Worm (Caenorhabditis elegans): ENCODE data around the gene nlp-57.

Gene nlp-57

ce11 chrX:11316750-11317149 lies at the start of gene nlp-57:
TSS of gene nlp-57 (plus strand) at chrX:11317050.
- TF ChIP-seq F10E7.11 (tag; optimal IDR thresholded peaks at IDR 0.05) (no peak), hrde-1 (tag; optimal IDR thresholded peaks at IDR 0.05; ENCODE audit: borderline replicate concordance) (no peak), atf-7 (tag; optimal IDR thresholded peaks at IDR 0.05) (no peak), F37B4.10 (GFP tag; IDR thresholded peaks at IDR 0.05) (no peak), hsf-1 (GFP tag; IDR thresholded peaks at IDR 0.05) (no peak), dpff-1 (tag; optimal IDR thresholded peaks at IDR 0.05) (no peak), mcd-1 (GFP tag; IDR thresholded peaks at IDR 0.05) (no peak), akir-1 (GFP tag; optimal IDR thresholded peaks at IDR 0.05) (no peak), pha-4 (tag; optimal IDR thresholded peaks at IDR 0.05) (no peak), nfya-2 (GFP tag; IDR thresholded peaks at IDR 0.05) (no peak), cebp-2 (GFP tag; IDR thresholded peaks at IDR 0.05) (no peak), madf-8 (GFP tag; conservative IDR thresholded peaks at IDR 0.05) (no peak), hmg-20 (GFP tag; IDR thresholded peaks at IDR 0.05) (no peak)

ce11 chrX:11268970-11269369 lies 47.9 kb upstream of the nlp-57 start, which contains the start of gene C03A3.3:
TSS of gene C03A3.3 (minus strand) at chrX:11269070.
- TF ChIP-seq F52B5.7 (tag; optimal IDR thresholded peaks at IDR 0.05) (no peak), lsl-1 (GFP tag; optimal IDR thresholded peaks at IDR 0.05) (no peak), mcd-1 (GFP tag; IDR thresholded peaks at IDR 0.05) (no peak), nfya-2 (GFP tag; IDR thresholded peaks at IDR 0.05) (no peak)

ce11 chrX:11270882-11271281 lies 46.0 kb upstream of the nlp-57 start, which contains the start of gene ifa-1:
TSS of gene ifa-1 (plus strand) at chrX:11271182.
- TF ChIP-seq ztf-28 (GFP tag; IDR thresholded peaks at IDR 0.05) (no peak), madf-10 (tag; optimal IDR thresholded peaks at IDR 0.05) (no peak), F33H1.4 (GFP tag; IDR thresholded peaks at IDR 0.05) (no peak)

ce11 chrX:11279276-11279675 lies 37.6 kb upstream of the nlp-57 start, which contains the start of gene F38B2.2:
TSS of gene F38B2.2 (minus strand) at chrX:11279376.
- TF ChIP-seq hrde-1 (tag; optimal IDR thresholded peaks at IDR 0.05; ENCODE audit: borderline replicate concordance) (no peak), F22D6.2 (tag; optimal IDR thresholded peaks at IDR 0.05) (no peak), T26A5.8 (tag; optimal IDR thresholded peaks at IDR 0.05) (no peak), C17E4.6 (GFP tag; IDR thresholded peaks at IDR 0.05) (no peak), hmg-1.2 (GFP tag; IDR thresholded peaks at IDR 0.05) (no peak), ccch-3 (GFP tag; optimal IDR thresholded peaks at IDR 0.05) (no peak), F33H1.4 (GFP tag; IDR thresholded peaks at IDR 0.05) (no peak), F10E7.11 (tag; optimal IDR thresholded peaks at IDR 0.05) (no peak), B0261.1 (tag; optimal IDR thresholded peaks at IDR 0.05) (no peak), aptf-3 (GFP tag; IDR thresholded peaks at IDR 0.05) (no peak), aptf-2 (GFP tag; conservative IDR thresholded peaks at IDR 0.05) (no peak), ztf-22 (GFP tag; optimal IDR thresholded peaks at IDR 0.05) (no peak), ztf-25 (GFP tag; IDR thresholded peaks at IDR 0.05) (no peak), egrh-3 (GFP tag; IDR thresholded peaks at IDR 0.05) (no peak), lin-54 (GFP tag; optimal IDR thresholded peaks at IDR 0.05) (no peak), F39B2.1 (GFP tag; IDR thresholded peaks at IDR 0.05) (no peak), hlh-12 (tag; optimal IDR thresholded peaks at IDR 0.05) (no peak), Y56A3A.18 (GFP tag; IDR thresholded peaks at IDR 0.05) (no peak)

- TF ChIP-seq mxl-1 (tag; optimal IDR thresholded peaks at IDR 0.05) (no peak), lin-40 (tag; optimal IDR thresholded peaks at IDR 0.05) (no peak), F10E7.11 (tag; optimal IDR thresholded peaks at IDR 0.05) (no peak), snpc-4 (GFP tag; optimal IDR thresholded peaks at IDR 0.05) (no peak), snpc-4 (tag; optimal IDR thresholded peaks at IDR 0.05) (no peak), pbrm-1 (GFP tag; IDR thresholded peaks at IDR 0.05) (no peak), atf-7 (tag; optimal IDR thresholded peaks at IDR 0.05) (no peak), C17E4.6 (GFP tag; IDR thresholded peaks at IDR 0.05) (no peak), ccch-3 (GFP tag; optimal IDR thresholded peaks at IDR 0.05) (no peak), D2030.7 (GFP tag; IDR thresholded peaks at IDR 0.05) (no peak), him-1 (tag; optimal IDR thresholded peaks at IDR 0.05) (no peak), dpff-1 (tag; optimal IDR thresholded peaks at IDR 0.05) (no peak), ceh-91 (GFP tag; IDR thresholded peaks at IDR 0.05) (no peak), aptf-2 (GFP tag; conservative IDR thresholded peaks at IDR 0.05) (no peak), ztf-25 (GFP tag; IDR thresholded peaks at IDR 0.05) (no peak), pha-4 (tag; optimal IDR thresholded peaks at IDR 0.05) (no peak), nfyb-1 (GFP tag; IDR thresholded peaks at IDR 0.05) (no peak), dpl-1 (GFP tag; optimal IDR thresholded peaks at IDR 0.05) (no peak)
These were observed 35.7 kb upstream of the nlp-57 start, which contains the start of gene F38B2.6 for ce11 chrX:11281148-11281547. TSS of gene F38B2.6 (minus strand) at chrX:11281248.

Measured in whole organism, young adult.